Worm (Caenorhabditis elegans) whole organism, midembryonic: ENCODE data around the gene cest-6.

Experiments
- T22C8.4 ChIP-seq: fragments of 200-800 bp; sonication (Bioruptor generic); IDR thresholded peaks from 2 replicates; pipeline ENCODE4 v1.3.6; 2022; ENCODE audit warnings: missing genetic modification characterization, missing compliant biosample characterization
- cog-1 ChIP-seq: sonication (generic microtip); optimal IDR thresholded peaks from 2 replicates; lab custom pipeline; 2016; ENCODE audit warnings: missing genetic modification characterization, missing compliant biosample characterization
- flt-1 ChIP-seq: fragments of 200-800 bp; sonication (Bioruptor generic); IDR thresholded peaks from 2 replicates; pipeline ENCODE4 v1.3.6; 2022; ENCODE audit warnings: missing genetic modification characterization, missing compliant biosample characterization
- klf-2 ChIP-seq: fragments of 200-800 bp; sonication (Bioruptor generic); conservative IDR thresholded peaks from 2 replicates; pipeline ENCODE4 v1.3.6; 2022; ENCODE audit warnings: missing genetic modification reagents, missing genetic modification characterization, missing compliant biosample characterization
- med-1 ChIP-seq: sonication (generic microtip); optimal IDR thresholded peaks from 2 replicates; lab custom pipeline; 2017; ENCODE audit warnings: missing genetic modification characterization, mild to moderate bottlenecking, missing compliant biosample characterization, antibody characterized with exemption, missing genetic modification reagents; ENCODE audit not compliant: insufficient read depth
- ref-1 ChIP-seq: fragments of 200-800 bp; sonication (Bioruptor generic); conservative IDR thresholded peaks from 2 replicates; pipeline ENCODE4 v1.3.6; 2022; ENCODE audit warnings: missing genetic modification reagents, missing genetic modification characterization, missing compliant biosample characterization
- tab-1 ChIP-seq: fragments of 200-800 bp; sonication (Bioruptor generic); IDR thresholded peaks from 2 replicates; pipeline ENCODE4 v1.3.6; 2022; ENCODE audit warnings: missing genetic modification characterization, missing compliant biosample characterization
- ztf-23 ChIP-seq: fragments of 200-800 bp; sonication (Bioruptor generic); IDR thresholded peaks from 2 replicates; pipeline ENCODE4 v1.3.6; 2022; ENCODE audit warnings: missing genetic modification reagents, missing genetic modification characterization, missing compliant biosample characterization
- ztf-29 ChIP-seq: fragments of 200-800 bp; sonication (Bioruptor generic); IDR thresholded peaks from 2 replicates; pipeline ENCODE4 v1.3.6; 2022; ENCODE audit warnings: missing genetic modification reagents, missing genetic modification characterization, missing compliant biosample characterization

Gene cest-6

DNA sequence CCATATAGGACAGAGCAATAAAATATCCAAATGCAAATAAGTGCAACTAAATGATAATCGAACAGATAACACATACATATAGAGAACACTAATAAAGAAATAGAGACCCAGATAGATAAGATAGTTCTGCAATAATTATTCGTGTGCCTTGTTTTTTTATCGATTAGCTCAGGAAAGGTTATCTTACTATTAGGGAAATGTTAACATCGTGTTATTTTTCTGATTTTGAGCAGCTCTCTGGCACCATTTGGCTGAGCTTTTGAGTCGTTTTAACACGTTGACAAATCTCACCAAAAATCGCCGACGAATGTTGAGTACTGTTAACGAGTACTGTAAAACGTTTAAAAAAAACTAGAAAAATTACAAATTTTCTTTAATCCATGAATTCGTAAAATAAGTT lies at the start of gene cest-6:
cest-6 (minus strand) TSS at position 101 of the 400 bp plus-strand sequence.
- TF ChIP-seq klf-2 (no peak), ref-1 (no peak), cog-1 (tag; lab: Kevin White, UChicago) (no peak), med-1 (GFP tag; lab: Kevin White, UChicago) (no peak), ztf-23 (GFP tag; lab: Robert Waterston, UW) (no peak)

- no peak for TF ChIP-seq cog-1 (tag; lab: Kevin White, UChicago)
These were observed 48.8 kb upstream of the cest-6 start, which contains the start of the genes pgl-1 and him-3 for ce11 chrIV:6977089-6977558. Gene pgl-1, minus strand, starts transcription at chrIV:6977318. Gene him-3, plus strand, starts transcription at chrIV:6977508.

DNA sequence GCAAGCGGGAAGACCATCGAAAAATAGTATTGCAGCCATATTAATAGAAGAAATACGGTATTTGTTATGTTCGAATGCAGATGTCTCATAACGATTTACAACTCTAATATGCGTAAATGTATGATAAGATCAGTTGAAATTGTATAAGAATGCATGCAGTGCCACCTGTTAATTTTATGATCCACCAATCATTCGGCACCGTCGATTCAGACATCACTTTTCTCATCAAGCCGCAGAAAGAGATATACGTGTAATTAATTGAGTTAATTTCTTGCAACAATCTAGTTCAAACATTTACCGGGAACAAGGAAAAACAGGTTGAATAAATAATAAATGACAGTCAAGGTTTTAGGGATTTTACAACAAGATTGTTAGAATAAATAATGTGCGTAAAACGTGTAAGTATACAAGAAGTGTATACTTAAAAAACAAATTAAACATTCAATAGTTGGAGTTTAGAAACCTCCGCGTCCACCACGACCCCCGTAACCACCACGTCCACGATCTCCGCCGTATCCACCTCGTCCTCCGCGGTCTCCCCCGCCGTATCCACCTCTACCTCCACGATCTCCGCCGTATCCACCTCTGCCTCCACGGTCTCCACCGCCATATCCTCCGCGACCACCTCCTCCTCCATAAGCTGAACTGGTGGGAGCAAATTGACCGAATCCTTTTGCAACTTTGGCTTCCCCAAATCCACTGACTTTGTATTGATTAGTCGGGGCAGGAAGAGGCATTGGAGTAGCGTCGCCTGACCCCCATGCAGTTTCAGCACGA lies 46.0 kb upstream of the cest-6 start:
- TF ChIP-seq klf-2 (no peak), ztf-23 (GFP tag; lab: Robert Waterston, UW) (no peak), flt-1 (GFP tag; lab: Robert Waterston, UW) (no peak), tab-1 (GFP tag; lab: Robert Waterston, UW) (no peak), med-1 (GFP tag; lab: Kevin White, UChicago) (no peak), cog-1 (tag; lab: Kevin White, UChicago) (no peak), ref-1 (no peak), ztf-29 (no peak), T22C8.4 (GFP tag; lab: Robert Waterston, UW) (no peak)

DNA sequence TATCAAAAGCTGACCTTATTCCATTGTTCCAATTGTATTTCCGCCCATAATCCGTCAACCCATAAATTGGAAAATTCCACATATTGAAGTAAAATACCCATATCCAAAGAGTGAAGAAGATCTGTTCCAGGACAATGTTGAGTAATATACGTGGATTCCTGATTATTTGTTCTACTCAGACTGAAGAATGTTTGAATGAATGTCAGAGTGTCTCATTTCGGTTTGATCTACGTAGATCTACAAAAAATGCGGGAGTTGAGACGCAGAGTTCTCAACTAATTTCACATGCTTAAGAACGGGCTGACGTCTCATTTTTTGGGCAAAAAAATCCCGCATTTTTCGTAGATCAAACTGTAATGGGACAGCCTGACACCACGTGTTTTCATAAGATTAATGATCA lies 44.1 kb upstream of the cest-6 start, which contains the start of gene nhr-249:
nhr-249 (minus strand) TSS at position 101 of the 400 bp plus-strand sequence.
- TF ChIP-seq flt-1 (GFP tag; lab: Robert Waterston, UW) (no peak), ref-1 (no peak)

ce11 chrIV:6971213-6971612 lies 42.9 kb upstream of the cest-6 start, which contains the start of gene ZK381.62:
Gene ZK381.62, minus strand, starts transcription at chrIV:6971313.
- TF ChIP-seq tab-1 (GFP tag; lab: Robert Waterston, UW) (no peak), ztf-29 (no peak)

- TF ChIP-seq ztf-29 (no peak), med-1 (GFP tag; lab: Kevin White, UChicago) (no peak), ref-1 (no peak), ztf-23 (GFP tag; lab: Robert Waterston, UW) (no peak), klf-2 (no peak), flt-1 (GFP tag; lab: Robert Waterston, UW) (no peak), cog-1 (tag; lab: Kevin White, UChicago) (no peak), tab-1 (GFP tag; lab: Robert Waterston, UW) (no peak), T22C8.4 (GFP tag; lab: Robert Waterston, UW) (no peak)
These were observed 42.0 kb upstream of the cest-6 start, which contains the start of gene ZK381.8 for ce11 chrIV:6970271-6970670. Gene ZK381.8, minus strand, starts transcription at chrIV:6970371.

ce11 chrIV:6965192-6965591 lies 36.9 kb upstream of the cest-6 start, which contains the start of gene ZK381.2:
Gene ZK381.2, plus strand, starts transcription at chrIV:6965492.
- TF ChIP-seq T22C8.4 (GFP tag; lab: Robert Waterston, UW) (no peak), klf-2 (no peak), ztf-29 (no peak)

ce11 chrIV:6964508-6964907 lies 36.2 kb upstream of the cest-6 start, which contains the start of gene B0478.3:
Gene B0478.3, minus strand, starts transcription at chrIV:6964608.
- no peak for TF ChIP-seq ztf-23 (GFP tag; lab: Robert Waterston, UW)
- TF ChIP-seq cog-1 (tag; lab: Kevin White, UChicago) = no peak
- no peak for TF ChIP-seq tab-1 (GFP tag; lab: Robert Waterston, UW)
- TF ChIP-seq ztf-29 = no peak
- no peak for TF ChIP-seq med-1 (GFP tag; lab: Kevin White, UChicago)
- TF ChIP-seq ref-1 = no peak
- no peak for TF ChIP-seq klf-2

DNA sequence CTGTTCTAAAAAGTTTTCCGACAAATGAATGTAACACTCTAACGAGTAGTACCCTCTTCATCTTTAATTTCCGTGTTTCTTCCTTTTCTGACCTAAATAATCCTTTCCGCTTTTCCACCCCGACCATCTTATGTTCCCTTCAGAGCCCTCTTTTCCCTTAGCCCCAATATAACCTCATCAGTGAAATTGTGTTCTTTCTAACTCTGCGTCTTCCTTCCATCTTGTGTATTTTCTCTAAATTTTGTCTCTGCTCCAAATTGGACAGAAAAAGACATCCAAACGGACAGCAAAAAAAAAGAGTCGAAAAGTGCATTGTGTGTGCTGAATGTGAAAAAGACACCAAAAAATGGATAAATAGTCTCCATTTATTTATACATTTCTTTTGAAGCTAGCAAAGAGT lies 31.2 kb upstream of the cest-6 start:
- TF ChIP-seq tab-1 (GFP tag; lab: Robert Waterston, UW) (no peak), T22C8.4 (GFP tag; lab: Robert Waterston, UW) (no peak), flt-1 (GFP tag; lab: Robert Waterston, UW) (no peak), ref-1 (no peak)

- TF ChIP-seq flt-1 (GFP tag; lab: Robert Waterston, UW) (no peak), T22C8.4 (GFP tag; lab: Robert Waterston, UW) (no peak), ref-1 (no peak), klf-2 (no peak), med-1 (GFP tag; lab: Kevin White, UChicago) (no peak), ztf-23 (GFP tag; lab: Robert Waterston, UW) (no peak), cog-1 (tag; lab: Kevin White, UChicago) (no peak), ztf-29 (no peak), tab-1 (GFP tag; lab: Robert Waterston, UW) (no peak)
These were observed 30.4 kb upstream of the cest-6 start for ce11 chrIV:6958696-6959095.

DNA sequence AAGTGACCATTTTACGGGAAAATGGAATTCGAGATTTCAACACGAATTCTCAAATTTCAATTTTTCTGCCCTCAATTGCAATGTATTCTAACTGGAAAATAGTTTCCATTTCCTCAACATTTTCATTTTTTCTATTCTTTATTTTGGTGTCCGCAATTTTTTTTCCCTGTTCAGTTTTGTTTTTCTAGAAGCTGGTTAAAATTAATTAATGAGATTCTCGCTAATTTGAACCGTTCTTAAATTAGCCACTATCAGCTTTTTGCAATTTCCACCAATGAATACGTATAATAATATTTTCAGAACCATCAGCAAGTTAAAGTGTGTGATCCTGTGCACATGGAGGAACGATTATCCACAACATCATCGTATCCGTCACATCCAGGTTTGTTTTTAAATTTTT lies 29.0 kb upstream of the cest-6 start, which contains the start of gene jnk-1:
jnk-1 (plus strand) TSS at position 301 of the 400 bp plus-strand sequence.
- TF ChIP-seq klf-2 (no peak), ref-1 (no peak), flt-1 (GFP tag; lab: Robert Waterston, UW) (no peak)
